Fruit fly (Drosophila melanogaster) whole organism, embryonic: ENCODE measurements around the gene CG3119.
A peak's percentile ranks its signal among the peaks of the same experiment; 100 is the strongest.

Source experiments
- Bgb ChIP-seq: fragments of 200-800 bp; sonication (Bioruptor generic); IDR thresholded peaks from 2 replicates; pipeline ENCODE4 v1.3.6; 2022; ENCODE audit warnings: missing biosample characterization, missing genetic modification characterization; ENCODE audit not compliant: partially characterized antibody
- C15 ChIP-seq: fragments of 200-800 bp; sonication (Bioruptor generic); IDR thresholded peaks from 3 replicates; pipeline ENCODE4 v1.3.6; 2022; ENCODE audit warnings: missing biosample characterization, missing genetic modification characterization
- CG10431 ChIP-seq: fragments of 200-800 bp; sonication (Bioruptor generic); optimal IDR thresholded peaks from 3 replicates; lab custom pipeline; 2018; ENCODE audit warnings: missing biosample characterization, mild to moderate bottlenecking, missing genetic modification characterization
- CG11085 ChIP-seq: fragments of 200-800 bp; sonication (Bioruptor generic); IDR thresholded peaks from 2 replicates; pipeline ENCODE4 v1.3.6; 2022; ENCODE audit warnings: missing biosample characterization, missing genetic modification characterization
- CG12071 ChIP-seq: fragments of 200-800 bp; sonication (Bioruptor generic); optimal IDR thresholded peaks from 3 replicates; lab custom pipeline; 2018; ENCODE audit warnings: missing biosample characterization, mild to moderate bottlenecking, missing genetic modification characterization
- CG13296 ChIP-seq: fragments of 200-800 bp; sonication (Bioruptor generic); optimal IDR thresholded peaks from 3 replicates; lab custom pipeline; 2018; ENCODE audit warnings: missing biosample characterization, mild to moderate bottlenecking, missing genetic modification characterization
- CG15011 ChIP-seq: fragments of 200-800 bp; sonication (Bioruptor generic); optimal IDR thresholded peaks from 3 replicates; lab custom pipeline; 2018; ENCODE audit warnings: missing biosample characterization, mild to moderate bottlenecking, missing genetic modification characterization
- CG15073 ChIP-seq: fragments of 200-800 bp; sonication (Bioruptor generic); optimal IDR thresholded peaks from 2 replicates; lab custom pipeline; 2016; ENCODE audit warnings: missing biosample characterization, missing genetic modification characterization
- CG1529 ChIP-seq: fragments of 200-800 bp; sonication (Bioruptor generic); optimal IDR thresholded peaks from 3 replicates; lab custom pipeline; 2018; ENCODE audit warnings: missing biosample characterization, missing genetic modification characterization
- CG1603 ChIP-seq: fragments of 200-800 bp; sonication (Bioruptor generic); optimal IDR thresholded peaks from 2 replicates; lab custom pipeline; 2019; ENCODE audit warnings: missing biosample characterization, mild to moderate bottlenecking, missing genetic modification characterization, moderate library complexity
- CG17568 ChIP-seq: fragments of 200-800 bp; sonication (Bioruptor generic); optimal IDR thresholded peaks from 2 replicates; lab custom pipeline; 2018; ENCODE audit warnings: missing biosample characterization, mild to moderate bottlenecking, missing genetic modification characterization, moderate library complexity
- CG18011 ChIP-seq: fragments of 200-800 bp; sonication (Bioruptor generic); optimal IDR thresholded peaks from 2 replicates; lab custom pipeline; 2017; ENCODE audit warnings: missing biosample characterization, missing genetic modification characterization, mild to moderate bottlenecking, moderate library complexity, missing genotype
- CG2202 ChIP-seq: fragments of 200-800 bp; sonication (Bioruptor generic); optimal IDR thresholded peaks from 2 replicates; lab custom pipeline; 2018; ENCODE audit warnings: missing biosample characterization, mild to moderate bottlenecking, missing genetic modification characterization
- CG30403 ChIP-seq: fragments of 200-800 bp; sonication (Bioruptor generic); optimal IDR thresholded peaks from 3 replicates; lab custom pipeline; 2016; ENCODE audit warnings: missing biosample characterization, missing genetic modification characterization
- CG30431 ChIP-seq: fragments of 200-800 bp; sonication (Bioruptor generic); optimal IDR thresholded peaks from 2 replicates; lab custom pipeline; 2017; ENCODE audit warnings: missing biosample characterization, missing genetic modification characterization
- CG32767 ChIP-seq: fragments of 200-800 bp; sonication (Bioruptor generic); IDR thresholded peaks from 2 replicates; pipeline ENCODE4 v1.3.6; 2022; ENCODE audit warnings: missing biosample characterization, missing genetic modification characterization
- CG32772 ChIP-seq: fragments of 200-800 bp; sonication (Bioruptor generic); IDR thresholded peaks from 2 replicates; pipeline ENCODE4 v1.3.6; 2022; ENCODE audit warnings: missing biosample characterization, missing genetic modification characterization
- CG34422 ChIP-seq: fragments of 200-800 bp; sonication (Bioruptor generic); IDR thresholded peaks from 3 replicates; pipeline ENCODE4 v1.3.6; 2022; ENCODE audit warnings: missing biosample characterization, missing genetic modification characterization
- CG4360 ChIP-seq: fragments of 200-800 bp; sonication (Bioruptor generic); IDR thresholded peaks from 2 replicates; pipeline ENCODE4 v1.3.6; 2022; ENCODE audit warnings: missing biosample characterization, missing genetic modification characterization
- CG43689 ChIP-seq: fragments of 200-800 bp; sonication (Bioruptor generic); IDR thresholded peaks from 2 replicates; pipeline ENCODE4 v1.3.6; 2022; ENCODE audit warnings: missing biosample characterization, missing genetic modification characterization
- CG4424 ChIP-seq: fragments of 200-800 bp; sonication (Bioruptor generic); optimal IDR thresholded peaks from 3 replicates; lab custom pipeline; 2016; ENCODE audit warnings: missing biosample characterization, missing genetic modification characterization
- CG4617 ChIP-seq: fragments of 200-800 bp; sonication (Bioruptor generic); optimal IDR thresholded peaks from 3 replicates; lab custom pipeline; 2016; ENCODE audit warnings: missing biosample characterization, missing genetic modification characterization, borderline replicate concordance
- CG5180 ChIP-seq: fragments of 200-800 bp; sonication (Bioruptor generic); optimal IDR thresholded peaks from 3 replicates; lab custom pipeline; 2017; ENCODE audit warnings: missing biosample characterization, missing genetic modification characterization, mild to moderate bottlenecking, moderate library complexity, missing genetic modification reagents
- CG5953 ChIP-seq: fragments of 200-800 bp; sonication (Bioruptor generic); IDR thresholded peaks from 2 replicates; pipeline ENCODE4 v1.3.6; 2022; ENCODE audit warnings: missing biosample characterization, missing genetic modification characterization
- CG6254 ChIP-seq: fragments of 200-800 bp; sonication (Bioruptor generic); optimal IDR thresholded peaks from 3 replicates; lab custom pipeline; 2017; ENCODE audit warnings: mild to moderate bottlenecking, missing biosample characterization, missing genetic modification reagents, missing genetic modification characterization
- CG8290 ChIP-seq, 3 experiments: fragments of 200-800 bp; sonication (Bioruptor generic); optimal IDR thresholded peaks; 2 replicates each; lab custom pipeline; 2016 to 2019; ENCODE audit warnings: missing biosample characterization in 3 of 3, missing genetic modification characterization in 3 of 3, mild to moderate bottlenecking in 2 of 3, moderate library complexity in 1 of 3
- CG8359 ChIP-seq: fragments of 200-800 bp; sonication (Bioruptor generic); optimal IDR thresholded peaks from 2 replicates; lab custom pipeline; 2017; ENCODE audit warnings: missing biosample characterization, mild to moderate bottlenecking, missing genetic modification characterization, borderline replicate concordance
- CG8765 ChIP-seq: fragments of 200-800 bp; sonication (Bioruptor generic); IDR thresholded peaks from 2 replicates; pipeline ENCODE4 v1.3.6; 2022; ENCODE audit warnings: missing biosample characterization, missing genetic modification characterization
- CkIIα-i1 ChIP-seq: fragments of 200-800 bp; sonication (Bioruptor generic); IDR thresholded peaks from 2 replicates; pipeline ENCODE4 v1.3.6; 2022; ENCODE audit warnings: missing biosample characterization, missing genetic modification characterization
- D19B ChIP-seq: fragments of 200-800 bp; sonication (Bioruptor generic); optimal IDR thresholded peaks from 2 replicates; lab custom pipeline; 2017; ENCODE audit warnings: missing biosample characterization, mild to moderate bottlenecking, missing genetic modification characterization
- Dek ChIP-seq: fragments of 200-800 bp; sonication (Bioruptor generic); optimal IDR thresholded peaks from 3 replicates; lab custom pipeline; 2019; ENCODE audit warnings: missing biosample characterization, mild to moderate bottlenecking, missing genetic modification characterization, moderate library complexity
- GATAe ChIP-seq: fragments of 200-800 bp; sonication (Bioruptor generic); conservative IDR thresholded peaks from 2 replicates; pipeline ENCODE4 v1.3.6; 2022; ENCODE audit warnings: missing biosample characterization, missing genetic modification characterization
- HLH54F ChIP-seq: fragments of 200-800 bp; sonication (Bioruptor generic); optimal IDR thresholded peaks from 3 replicates; lab custom pipeline; 2016; ENCODE audit warnings: missing biosample characterization, missing genetic modification characterization
- Hr78 ChIP-seq, 2 experiments: fragments of 200-800 bp in 1 of 2; fragments of >200 bp in 1 of 2; sonication (Bioruptor generic) in 1 of 2; optimal IDR thresholded peaks; 2 replicates each; lab custom pipeline; 2017 to 2019; ENCODE audit warnings: missing biosample characterization in 2 of 2, missing genetic modification characterization in 2 of 2, mild to moderate bottlenecking in 1 of 2, moderate library complexity in 1 of 2
- Myb ChIP-seq: fragments of 200-800 bp; sonication (Bioruptor generic); optimal IDR thresholded peaks from 2 replicates; lab custom pipeline; 2016; ENCODE audit warnings: missing biosample characterization, missing genetic modification characterization
- Ssrp ChIP-seq: fragments of 200-800 bp; sonication (Bioruptor generic); optimal IDR thresholded peaks from 2 replicates; lab custom pipeline; 2018; ENCODE audit warnings: missing biosample characterization, mild to moderate bottlenecking, missing genetic modification characterization, moderate library complexity
- Xrp1 ChIP-seq: fragments of 200-800 bp; sonication (Bioruptor generic); IDR thresholded peaks from 2 replicates; pipeline ENCODE4 v1.3.6; 2022; ENCODE audit warnings: missing biosample characterization, missing genetic modification characterization
- ap ChIP-seq: fragments of 200-800 bp; sonication (Bioruptor generic); IDR thresholded peaks from 2 replicates; pipeline ENCODE4 v1.3.6; 2022; ENCODE audit warnings: missing biosample characterization, missing genetic modification characterization
- bcd ChIP-seq: fragments of 200-800 bp; sonication (Bioruptor generic); optimal IDR thresholded peaks from 2 replicates; lab custom pipeline; 2017; ENCODE audit warnings: missing biosample characterization, mild to moderate bottlenecking, missing genetic modification characterization
- cg ChIP-seq: fragments of 200-800 bp; sonication (Bioruptor generic); optimal IDR thresholded peaks from 3 replicates; lab custom pipeline; 2019; ENCODE audit warnings: missing biosample characterization, mild to moderate bottlenecking, missing genetic modification characterization, moderate library complexity
- chn ChIP-seq: fragments of 200-800 bp; sonication (Bioruptor generic); optimal IDR thresholded peaks from 2 replicates; lab custom pipeline; 2016; ENCODE audit warnings: missing biosample characterization, missing genetic modification characterization
- ci ChIP-seq: fragments of 200-800 bp; sonication (Bioruptor generic); IDR thresholded peaks from 3 replicates; pipeline ENCODE4 v1.3.6; 2022; ENCODE audit warnings: missing biosample characterization, missing genetic modification characterization
- corto ChIP-seq: fragments of 200-800 bp; sonication (Bioruptor generic); optimal IDR thresholded peaks from 2 replicates; lab custom pipeline; 2016; ENCODE audit warnings: missing biosample characterization, mild to moderate bottlenecking, missing genetic modification characterization, moderate library complexity
- disco-r ChIP-seq: fragments of 200-800 bp; sonication (Bioruptor generic); optimal IDR thresholded peaks from 2 replicates; lab custom pipeline; 2016; ENCODE audit warnings: missing biosample characterization, missing genetic modification characterization
- emc ChIP-seq: fragments of 200-800 bp; sonication (Bioruptor generic); optimal IDR thresholded peaks from 2 replicates; lab custom pipeline; 2016; ENCODE audit warnings: missing biosample characterization, missing genetic modification characterization
- esg ChIP-seq: fragments of 200-800 bp; sonication (Bioruptor generic); conservative IDR thresholded peaks from 2 replicates; pipeline ENCODE4 v1.3.6; 2022; ENCODE audit warnings: missing biosample characterization, missing genetic modification characterization
- exex ChIP-seq: fragments of 200-800 bp; sonication (Bioruptor generic); optimal IDR thresholded peaks from 4 replicates; lab custom pipeline; 2018; ENCODE audit warnings: missing biosample characterization, mild to moderate bottlenecking, missing genetic modification characterization, moderate library complexity
- pb ChIP-seq: fragments of 200-800 bp; sonication (Bioruptor generic); optimal IDR thresholded peaks from 3 replicates; lab custom pipeline; 2016; ENCODE audit warnings: missing biosample characterization, missing genetic modification characterization
- vfl ChIP-seq: fragments of 200-800 bp; sonication (Bioruptor generic); optimal IDR thresholded peaks from 2 replicates; lab custom pipeline; 2016; ENCODE audit warnings: missing biosample characterization, missing genetic modification characterization
- zen2 ChIP-seq: fragments of 200-800 bp; sonication (Bioruptor generic); IDR thresholded peaks from 3 replicates; pipeline ENCODE4 v1.3.6; 2022; ENCODE audit warnings: missing biosample characterization, missing genetic modification characterization; ENCODE audit not compliant: partially characterized antibody

Gene CG3119

dm6 chr2L:2878859-2879258, 41.2 kb upstream of the CG3119 start, which contains the start of gene RabGGTb (continued):
- TF ChIP-seq CG30403 = peak; percentile 58
- TF ChIP-seq C15 = no peak
- TF ChIP-seq corto (GFP tag; lab: Kevin White, UChicago) = no peak
- peak; percentile 70 for TF ChIP-seq CG11085
- TF ChIP-seq CG1529 (GFP tag; lab: Kevin White, UChicago) = peak; percentile 20
- TF ChIP-seq CG17568 = no peak
- peak; percentile 50 for TF ChIP-seq CG13296 (GFP tag; lab: Kevin White, UChicago)
- no peak; the same call in 1 of the 2 replicates for TF ChIP-seq CG5953 (GFP tag; lab: Robert Waterston, UW)
- peak; percentile 50; the same call in 1 of the 2 replicates for TF ChIP-seq CG43689 (GFP tag; lab: Robert Waterston, UW)
- TF ChIP-seq exex (tag; lab: Kevin White, UChicago) = peak; percentile 16
- TF ChIP-seq zen2 (GFP tag; lab: Robert Waterston, UW) = peak; percentile 34; the same call in 1 of the 3 replicates
- TF ChIP-seq CG8765 (GFP tag; lab: Robert Waterston, UW) = peak; percentile 46
- TF ChIP-seq Myb (GFP tag; lab: Kevin White, UChicago) = peak; percentile 47
- no peak for TF ChIP-seq Bgb (GFP tag; lab: Robert Waterston, UW)
- TF ChIP-seq Ssrp (tag; lab: Kevin White, UChicago) = peak; percentile 42
- TF ChIP-seq CG8359 (GFP tag; lab: Kevin White, UChicago) = no peak
- TF ChIP-seq pb (GFP tag; lab: Kevin White, UChicago) = no peak
- TF ChIP-seq CG18011 (GFP tag; lab: Kevin White, UChicago) = peak; percentile 2
- no peak for TF ChIP-seq CG8290 (GFP tag; optimal IDR thresholded peaks at IDR 0.05; lab: Kevin White, UChicago)
- TF ChIP-seq CG8290 (tag; optimal IDR thresholded peaks at IDR 0.05; lab: Kevin White, UChicago) = peak in 1 of 2 experiments; percentile 84
- peak; percentile 28 for TF ChIP-seq chn
- TF ChIP-seq D19B = no peak
- TF ChIP-seq CG30431 (GFP tag; lab: Kevin White, UChicago) = no peak
- 0 out of 2 replicates have a peak, but pooled peaks have one; percentile 49 for TF ChIP-seq ap (GFP tag; lab: Robert Waterston, UW)
- TF ChIP-seq vfl (GFP tag; lab: Kevin White, UChicago) = no peak
- TF ChIP-seq cg (GFP tag; lab: Kevin White, UChicago) = no peak
- no peak for TF ChIP-seq CG15011 (GFP tag; lab: Kevin White, UChicago)
- peak; percentile 75 for TF ChIP-seq GATAe
- peak; percentile 38; the same call in 1 of the 2 replicates for TF ChIP-seq CG32767
- TF ChIP-seq CG1603 (tag; lab: Kevin White, UChicago) = peak; percentile 77
- TF ChIP-seq CG12071 (GFP tag; lab: Kevin White, UChicago) = peak; percentile 26
- no peak for TF ChIP-seq emc (GFP tag; lab: Kevin White, UChicago)
- no peak for TF ChIP-seq CG4617 (GFP tag; lab: Kevin White, UChicago)
- TF ChIP-seq Xrp1 = peak; percentile 76
- TF ChIP-seq CG2202 = peak; percentile 8
- TF ChIP-seq ci (GFP tag; lab: Robert Waterston, UW) = peak; percentile 89
- TF ChIP-seq CG5180 (GFP tag; lab: Kevin White, UChicago) = peak; percentile 26
- TF ChIP-seq CG10431 (GFP tag; lab: Kevin White, UChicago) = no peak
- no peak for TF ChIP-seq disco-r (GFP tag; lab: Kevin White, UChicago)
- peak; percentile 85 for TF ChIP-seq CG34422
- no peak for TF ChIP-seq CG15073 (GFP tag; lab: Kevin White, UChicago)
- TF ChIP-seq Hr78 (GFP tag; optimal IDR thresholded peaks at IDR 0.05; lab: Kevin White, UChicago) = no peak
- no peak for TF ChIP-seq CG6254 (GFP tag; lab: Kevin White, UChicago)
- TF ChIP-seq HLH54F (GFP tag; lab: Kevin White, UChicago) = peak; percentile 67
- peak; percentile 15; the same call in 1 of the 2 replicates for TF ChIP-seq CG4360 (GFP tag; lab: Robert Waterston, UW)
- TF ChIP-seq CG32772 (GFP tag; lab: Robert Waterston, UW) = peak; percentile 41; the same call in 1 of the 2 replicates
- peak; percentile 32; the same call in 1 of the 2 replicates for TF ChIP-seq esg (GFP tag; lab: Robert Waterston, UW)
- TF ChIP-seq Dek (tag; lab: Kevin White, UChicago) = peak; percentile 39
- no peak for TF ChIP-seq CkIIα-i1 (GFP tag; lab: Robert Waterston, UW)
- TF ChIP-seq CG4424 (GFP tag; lab: Kevin White, UChicago) = peak; percentile 58
- peak; percentile 61 for TF ChIP-seq bcd
